Worm (Caenorhabditis elegans): Measurements from ENCODE around the gene C53D6.6.

Gene C53D6.6

DNA sequence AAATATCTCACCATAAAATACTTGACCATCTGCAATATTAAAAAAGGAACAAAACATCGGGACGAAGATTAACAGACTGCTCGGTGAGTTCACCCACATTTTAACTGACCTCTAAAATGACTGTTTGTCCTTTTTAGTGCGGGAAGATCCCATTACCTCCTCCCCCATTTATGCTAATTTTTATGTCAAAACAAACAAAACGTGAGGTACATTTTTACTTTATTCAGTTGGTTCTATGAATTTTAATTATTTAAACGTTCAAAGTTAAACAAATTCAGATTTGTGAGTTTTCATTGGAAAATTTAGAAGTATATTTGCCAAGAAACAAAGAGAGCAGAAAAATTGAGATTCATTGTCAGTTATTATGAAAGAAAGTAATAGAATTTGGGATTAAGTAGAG is 29.8 kb downstream of the C53D6.6 start, which contains the start of gene C53D6.8 (continued):
- no peak for TF ChIP-seq egl-13 (tag; optimal IDR thresholded peaks at IDR 0.05)
- no peak for TF ChIP-seq zip-4 (GFP tag; optimal IDR thresholded peaks at IDR 0.05)
- no peak for TF ChIP-seq C04F5.9 (tag; optimal IDR thresholded peaks at IDR 0.05)

DNA sequence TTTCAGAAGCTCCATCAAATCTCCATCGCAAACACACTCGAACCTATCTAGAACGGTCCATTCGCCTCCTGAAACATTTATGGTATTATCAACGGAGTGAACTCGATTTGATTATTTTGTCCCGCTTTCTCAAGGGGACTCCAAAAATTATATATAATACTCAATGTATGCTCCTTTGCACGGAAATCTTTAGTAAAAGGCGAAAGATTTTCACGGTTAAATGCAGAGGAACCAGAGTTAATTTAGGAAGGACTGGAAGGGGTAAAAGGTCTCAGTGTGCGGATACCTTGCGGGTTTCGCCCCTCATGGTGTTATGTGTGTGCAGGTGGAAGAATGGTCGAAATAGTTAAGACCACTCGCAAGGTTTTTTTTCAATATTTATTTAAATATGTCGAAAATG is 31.3 kb downstream of the C53D6.6 start:
- peak; percentile 79 for TF ChIP-seq snpc-4 (tag; optimal IDR thresholded peaks at IDR 0.05)
- TF ChIP-seq nhr-237 (tag; optimal IDR thresholded peaks at IDR 0.05), result no peak

DNA sequence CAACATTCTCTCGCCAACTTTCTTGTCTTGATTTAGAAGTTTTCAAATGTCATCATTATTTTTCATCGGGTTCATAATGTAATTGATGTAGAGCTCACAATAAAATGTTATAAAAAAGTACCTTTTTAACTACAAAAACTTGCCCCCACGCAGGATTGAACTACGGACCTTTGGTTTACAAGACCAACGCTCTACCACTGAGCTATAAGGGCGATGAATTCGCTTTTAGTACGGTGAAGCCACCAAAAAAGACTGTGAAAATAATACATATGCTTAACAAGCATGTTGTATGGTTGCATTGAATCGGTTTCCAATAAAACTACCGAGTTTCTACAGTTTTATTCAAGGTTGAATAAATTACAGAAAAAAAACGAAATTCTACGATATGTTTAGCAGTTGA is 31.8 kb downstream of the C53D6.6 start:
- TF ChIP-seq rnt-1 (tag; optimal IDR thresholded peaks at IDR 0.05) (no peak), ets-5 (GFP tag; IDR thresholded peaks at IDR 0.05) (no peak), elt-3 (tag; optimal IDR thresholded peaks at IDR 0.05) (no peak), nhr-19 (GFP tag; conservative IDR thresholded peaks at IDR 0.05) (no peak), hlh-4 (tag; optimal IDR thresholded peaks at IDR 0.05) (no peak), fos-1 (tag; optimal IDR thresholded peaks at IDR 0.05) (no peak), nhr-12 (tag; optimal IDR thresholded peaks at IDR 0.05) (no peak), lin-15B (tag; optimal IDR thresholded peaks at IDR 0.05) (no peak), egl-13 (tag; optimal IDR thresholded peaks at IDR 0.05) (no peak), fkh-10 (GFP tag; optimal IDR thresholded peaks at IDR 0.05) (no peak), nhr-20 (tag; optimal IDR thresholded peaks at IDR 0.05) (no peak), irx-1 (tag; optimal IDR thresholded peaks at IDR 0.05) (no peak), aha-1 (tag; optimal IDR thresholded peaks at IDR 0.05) (no peak), jun-1 (tag; optimal IDR thresholded peaks at IDR 0.05) (no peak), isw-1 (GFP tag; IDR thresholded peaks at IDR 0.05) (no peak)

DNA sequence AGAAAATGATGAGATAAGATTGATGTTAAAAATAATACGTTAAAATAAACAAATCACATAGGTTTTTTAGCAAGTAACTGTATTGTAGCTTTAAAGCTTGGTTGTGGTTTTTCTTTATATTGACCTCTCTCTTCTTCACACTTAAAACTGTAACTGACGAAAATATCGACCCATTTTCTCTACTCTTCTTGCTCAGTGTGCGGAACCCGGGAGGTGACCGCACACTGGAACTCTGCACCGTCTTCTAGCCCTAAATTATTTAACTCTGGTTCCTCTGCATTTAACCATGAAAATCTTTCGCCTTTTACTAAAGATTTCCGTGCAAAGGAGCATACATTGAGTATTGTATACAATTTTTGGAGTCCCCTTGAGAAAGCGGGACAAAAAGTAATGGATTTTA is 38.0 kb downstream of the C53D6.6 start:
- no peak for TF ChIP-seq lin-35 (GFP tag; optimal IDR thresholded peaks at IDR 0.05)
- no peak for TF ChIP-seq nhr-28 (tag; optimal IDR thresholded peaks at IDR 0.05)
- TF ChIP-seq fkh-8 (tag; optimal IDR thresholded peaks at IDR 0.05), result no peak
- TF ChIP-seq egl-13 (tag; optimal IDR thresholded peaks at IDR 0.05), result no peak
- TF ChIP-seq unc-62 (GFP tag; optimal IDR thresholded peaks at IDR 0.05), result no peak
- no peak for TF ChIP-seq hpl-2 (GFP tag; optimal IDR thresholded peaks at IDR 0.05)
- TF ChIP-seq mep-1 (tag; optimal IDR thresholded peaks at IDR 0.05), result no peak

DNA sequence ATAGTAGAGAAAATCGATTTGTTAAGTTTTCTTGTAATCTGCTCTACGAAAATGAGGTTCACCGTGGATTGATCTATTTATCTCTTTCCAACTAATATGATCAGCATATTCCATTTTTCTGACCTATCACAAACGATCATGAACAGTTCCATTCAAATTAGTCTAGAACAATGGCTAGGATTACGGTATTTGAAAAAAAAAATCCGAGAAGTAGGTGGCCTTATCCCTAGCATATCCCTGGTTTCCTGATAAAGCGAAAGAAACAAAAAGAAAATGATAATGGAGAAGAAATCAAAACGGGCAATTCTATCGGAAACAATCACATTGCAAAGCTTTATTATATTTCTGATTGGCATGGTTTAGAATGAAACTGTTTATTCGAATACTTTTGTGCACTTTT is 39.7 kb downstream of the C53D6.6 start, which contains the start of gene mltn-12:
TSS of gene mltn-12 (plus strand) at position 301 of the 400 bp plus-strand sequence.
- no peak for TF ChIP-seq ztf-11 (tag; optimal IDR thresholded peaks at IDR 0.05)
- TF ChIP-seq dpl-1 (GFP tag; optimal IDR thresholded peaks at IDR 0.05), result no peak

DNA sequence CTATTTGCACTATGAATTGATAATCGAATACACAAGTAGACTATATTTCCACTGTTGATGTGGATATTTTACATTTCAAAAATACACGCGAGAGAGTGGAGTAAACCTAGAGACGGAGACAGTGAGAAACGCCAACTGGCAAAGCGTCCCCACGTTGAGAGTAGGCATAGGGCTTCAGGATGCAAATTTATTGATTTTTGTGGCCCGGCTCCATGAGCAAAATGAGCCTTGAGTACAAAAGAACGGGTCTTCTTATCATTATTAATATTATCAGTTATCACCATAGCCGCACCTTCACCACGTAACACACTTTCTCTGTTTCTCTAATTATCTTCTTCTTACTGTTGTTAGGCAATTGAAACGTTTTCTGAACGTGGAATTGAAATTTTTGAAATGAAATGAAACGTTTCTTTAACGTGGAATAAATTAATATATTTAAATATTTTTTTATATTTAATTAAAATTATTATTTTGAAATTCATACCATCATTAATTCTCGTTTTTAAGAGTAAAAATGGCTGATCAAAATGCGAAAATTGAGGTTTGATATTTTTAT is 45.6 kb downstream of the C53D6.6 start, which contains the start of gene bre-1:
TSS of gene bre-1 (plus strand) at position 506 of the 556 bp plus-strand sequence.
- TF ChIP-seq elt-2 (tag; optimal IDR thresholded peaks at IDR 0.05) (peak; percentile 47), sptf-1 (tag; optimal IDR thresholded peaks at IDR 0.05) (no peak), efl-1 (optimal IDR thresholded peaks at IDR 0.05) (no peak), efl-1 (GFP tag; optimal IDR thresholded peaks at IDR 0.05 in 1 of 2) (peak in 1 of 2 experiments; percentile 83), rnt-1 (tag; optimal IDR thresholded peaks at IDR 0.05) (peak; percentile 24), nhr-28 (tag; optimal IDR thresholded peaks at IDR 0.05) (no peak)

DNA sequence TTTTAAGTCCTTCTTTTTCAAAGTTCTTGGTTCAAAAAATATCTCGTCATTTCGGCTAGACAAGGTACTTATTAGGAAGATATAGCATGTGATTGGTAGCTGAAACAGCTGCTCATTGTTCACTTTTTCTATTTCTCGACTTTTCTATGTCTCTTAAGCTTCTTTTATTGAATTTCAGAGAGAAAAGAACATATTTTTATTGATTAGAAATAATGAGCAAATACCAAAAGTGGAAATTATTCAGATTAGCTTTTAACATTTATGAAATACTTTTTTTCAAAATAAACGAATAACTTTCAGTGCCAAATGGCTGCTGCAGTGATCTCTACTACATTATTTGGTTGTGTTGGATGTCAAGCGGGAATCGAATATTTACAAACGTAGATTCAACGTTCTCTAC is 47.9 kb downstream of the C53D6.6 start, which contains the start of gene nstp-1:
TSS of gene nstp-1 (plus strand) at position 301 of the 400 bp plus-strand sequence.
- TF ChIP-seq zag-1 (tag; optimal IDR thresholded peaks at IDR 0.05), result no peak
- TF ChIP-seq egl-13 (tag; optimal IDR thresholded peaks at IDR 0.05), result no peak
- TF ChIP-seq ama-1 (optimal IDR thresholded peaks at IDR 0.05), result no peak
- no peak for TF ChIP-seq ceh-63 (GFP tag; optimal IDR thresholded peaks at IDR 0.05)
- TF ChIP-seq dpl-1 (GFP tag; optimal IDR thresholded peaks at IDR 0.05), result no peak
- no peak for TF ChIP-seq pag-3 (tag; optimal IDR thresholded peaks at IDR 0.05; ENCODE audit: borderline replicate concordance, insufficient read depth)
- no peak for TF ChIP-seq mdl-1 (tag; optimal IDR thresholded peaks at IDR 0.05)
- TF ChIP-seq vab-15 (tag; optimal IDR thresholded peaks at IDR 0.05), result no peak
- TF ChIP-seq snu-23 (GFP tag; optimal IDR thresholded peaks at IDR 0.05), result no peak
- TF ChIP-seq skn-1 (tag; optimal IDR thresholded peaks at IDR 0.05), result no peak
- TF ChIP-seq nhr-77 (tag; optimal IDR thresholded peaks at IDR 0.05), result no peak
- no peak for TF ChIP-seq lir-3 (tag; optimal IDR thresholded peaks at IDR 0.05; ENCODE audit: poor library complexity)
- TF ChIP-seq aly-2 (tag; optimal IDR thresholded peaks at IDR 0.05), result no peak

All from whole organism, L1 larva.